Worm (Caenorhabditis elegans): ENCODE results near the gene jmjd-2.
A peak's percentile ranks its signal among the peaks of the same experiment; 100 is the strongest.

jmjd-2 gene

DNA sequence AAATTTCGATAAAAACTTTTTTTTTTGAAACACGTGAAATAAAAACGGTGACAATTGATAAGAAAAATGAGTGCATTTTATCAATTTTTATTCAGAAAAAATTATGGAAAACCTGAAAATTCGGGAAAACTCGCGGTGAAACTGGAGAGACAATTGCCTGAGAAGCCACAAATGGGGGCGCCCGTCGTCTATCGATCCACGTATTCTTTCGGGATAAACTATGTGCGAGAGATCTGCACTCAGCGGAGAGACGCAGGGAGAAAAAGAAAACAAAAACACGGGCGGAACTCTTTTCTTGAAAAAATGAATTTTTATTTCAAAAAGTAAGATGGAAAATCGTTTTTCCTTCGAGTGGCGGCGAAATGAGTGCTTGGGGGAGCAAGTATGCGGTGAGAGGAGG lies 9.5 kb downstream of the jmjd-2 start, which contains the start of gene men-1:
men-1 (minus strand) TSS at position 242 of the 400 bp plus-strand sequence.
- TF ChIP-seq hlh-30 (tag; optimal IDR thresholded peaks at IDR 0.05; ENCODE audit: insufficient read depth) (no peak), hlh-8 (tag; optimal IDR thresholded peaks at IDR 0.05) (no peak), elt-2 (tag; optimal IDR thresholded peaks at IDR 0.05) (no peak), gmeb-2 (tag; optimal IDR thresholded peaks at IDR 0.05) (no peak), unc-55 (GFP tag; optimal IDR thresholded peaks at IDR 0.05) (no peak), ceh-48 (tag; optimal IDR thresholded peaks at IDR 0.05) (peak; percentile 35), tbx-7 (tag; optimal IDR thresholded peaks at IDR 0.05) (no peak), fax-1 (tag; optimal IDR thresholded peaks at IDR 0.05) (no peak), tbx-2 (tag; optimal IDR thresholded peaks at IDR 0.05) (no peak)

DNA sequence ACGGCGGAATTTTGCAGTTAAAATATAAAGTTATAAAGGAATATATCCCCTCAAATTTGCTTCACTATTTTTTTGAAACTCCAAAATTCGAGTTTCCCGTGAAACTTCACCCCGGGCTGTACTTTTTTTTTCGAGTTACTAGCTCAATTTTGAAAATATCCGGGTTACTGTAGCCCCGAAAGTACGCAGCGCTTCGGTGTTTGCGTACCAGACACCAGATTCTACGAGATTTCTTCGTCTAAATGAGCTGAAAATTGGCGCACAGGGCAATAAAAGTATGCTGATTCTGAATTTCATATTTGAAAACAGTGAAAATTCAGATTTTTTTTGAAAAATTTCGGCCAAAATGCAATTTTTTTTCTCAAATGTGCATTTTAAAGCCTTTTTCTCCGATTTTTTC lies 12.5 kb downstream of the jmjd-2 start:
- no peak for TF ChIP-seq ets-4 (tag; optimal IDR thresholded peaks at IDR 0.05)
- no peak for TF ChIP-seq nhr-11 (tag; optimal IDR thresholded peaks at IDR 0.05)
- no peak for TF ChIP-seq tbx-2 (tag; optimal IDR thresholded peaks at IDR 0.05)
- no peak for TF ChIP-seq lin-11 (tag; optimal IDR thresholded peaks at IDR 0.05)
- no peak for TF ChIP-seq ceh-31 (tag; optimal IDR thresholded peaks at IDR 0.05)
- no peak for TF ChIP-seq unc-42 (tag; optimal IDR thresholded peaks at IDR 0.05)
- TF ChIP-seq hlh-6 (tag; optimal IDR thresholded peaks at IDR 0.05): no peak
- no peak for TF ChIP-seq madf-2 (tag; optimal IDR thresholded peaks at IDR 0.05)
- TF ChIP-seq ceh-45 (GFP tag; IDR thresholded peaks at IDR 0.05): no peak
- no peak for TF ChIP-seq elt-4 (tag; optimal IDR thresholded peaks at IDR 0.05)
- no peak for TF ChIP-seq hlh-15 (tag; optimal IDR thresholded peaks at IDR 0.05)
- TF ChIP-seq ceh-30 (tag; optimal IDR thresholded peaks at IDR 0.05): no peak
- TF ChIP-seq ahr-1 (tag; optimal IDR thresholded peaks at IDR 0.05): no peak
- TF ChIP-seq pros-1 (tag; optimal IDR thresholded peaks at IDR 0.05): no peak
- TF ChIP-seq ceh-6 (GFP tag; optimal IDR thresholded peaks at IDR 0.05): no peak
- no peak for TF ChIP-seq ceh-48 (tag; optimal IDR thresholded peaks at IDR 0.05)
- no peak for TF ChIP-seq C38D4.7 (GFP tag; optimal IDR thresholded peaks at IDR 0.05)
- TF ChIP-seq rnt-1 (tag; optimal IDR thresholded peaks at IDR 0.05): no peak
- no peak for TF ChIP-seq K09A11.1 (tag; optimal IDR thresholded peaks at IDR 0.05; ENCODE audit: insufficient read depth)
- TF ChIP-seq K02D7.2 (tag; optimal IDR thresholded peaks at IDR 0.05): no peak

ce11 chrII:14230075-14230474 lies 13.3 kb downstream of the jmjd-2 start:
- TF ChIP-seq ahr-1 (tag; optimal IDR thresholded peaks at IDR 0.05) (no peak), che-1 (tag; optimal IDR thresholded peaks at IDR 0.05) (no peak), fax-1 (tag; optimal IDR thresholded peaks at IDR 0.05) (no peak), sdc-2 (tag; optimal IDR thresholded peaks at IDR 0.05) (no peak), ceh-22 (tag; optimal IDR thresholded peaks at IDR 0.05) (no peak), unc-55 (GFP tag; optimal IDR thresholded peaks at IDR 0.05) (no peak), ceh-48 (tag; optimal IDR thresholded peaks at IDR 0.05) (no peak), K09A11.1 (tag; optimal IDR thresholded peaks at IDR 0.05; ENCODE audit: insufficient read depth) (no peak)

- TF ChIP-seq mec-3 (tag; optimal IDR thresholded peaks at IDR 0.05; ENCODE audit: borderline replicate concordance) (no peak), F13H6.1 (tag; optimal IDR thresholded peaks at IDR 0.05) (no peak), sox-4 (tag; optimal IDR thresholded peaks at IDR 0.05) (no peak), hlh-8 (tag; optimal IDR thresholded peaks at IDR 0.05) (no peak), tbx-2 (tag; optimal IDR thresholded peaks at IDR 0.05) (no peak), odd-2 (tag; optimal IDR thresholded peaks at IDR 0.05) (no peak), madf-2 (tag; optimal IDR thresholded peaks at IDR 0.05) (no peak), ceh-30 (tag; optimal IDR thresholded peaks at IDR 0.05) (no peak), lim-6 (tag; optimal IDR thresholded peaks at IDR 0.05) (no peak), K02D7.2 (tag; optimal IDR thresholded peaks at IDR 0.05) (no peak), ceh-14 (tag; optimal IDR thresholded peaks at IDR 0.05) (no peak), ceh-31 (tag; optimal IDR thresholded peaks at IDR 0.05) (no peak), fax-1 (tag; optimal IDR thresholded peaks at IDR 0.05) (no peak)
Observed at ce11 chrII:14226175-14226574, 17.2 kb downstream of the jmjd-2 start, which contains the start of gene Y48B6A.13. Gene Y48B6A.13, minus strand, starts transcription at chrII:14226275.

All from whole organism, late embryonic.